Worm (Caenorhabditis elegans): ENCODE results near the gene C08B6.5.

ce11 chrV:10090461-10090860 is 27.1 kb upstream of the C08B6.5 start, which contains the start of gene R04B5.7:
- no peak for TF ChIP-seq snpc-4 (tag; optimal IDR thresholded peaks at IDR 0.05)
- no peak for TF ChIP-seq lsy-2 (tag; optimal IDR thresholded peaks at IDR 0.05)
- no peak for TF ChIP-seq unc-55 (GFP tag; optimal IDR thresholded peaks at IDR 0.05)
- TF ChIP-seq aly-2 (tag; optimal IDR thresholded peaks at IDR 0.05) = no peak

All from whole organism, L2 larva.